Fruit fly (Drosophila melanogaster): ENCODE measurements around the gene Tbc1d15-17.
A peak's percentile ranks its signal among the peaks of the same experiment; 100 is the strongest.

Gene Tbc1d15-17

dm6 chr2L:160581-161452 is 46.2 kb upstream of the Tbc1d15-17 start:
- peak; percentile 22 for TF ChIP-seq CG2120 (GFP tag; optimal IDR thresholded peaks at IDR 0.05)
- no peak for TF ChIP-seq D19B (GFP tag; optimal IDR thresholded peaks at IDR 0.05)
- peak; percentile 85 for TF ChIP-seq CG6254 (GFP tag; optimal IDR thresholded peaks at IDR 0.05)
- TF ChIP-seq Dek (tag; optimal IDR thresholded peaks at IDR 0.05), result no peak
- no peak for TF ChIP-seq zfh2 (GFP tag; optimal IDR thresholded peaks at IDR 0.05)
- peak; percentile 6 for TF ChIP-seq nmo (GFP tag; optimal IDR thresholded peaks at IDR 0.05)
- peak; percentile 97 for TF ChIP-seq sd (tag; optimal IDR thresholded peaks at IDR 0.05)
- peak; percentile 11 for TF ChIP-seq CG10979 (tag; optimal IDR thresholded peaks at IDR 0.05)
- TF ChIP-seq disco-r (GFP tag; optimal IDR thresholded peaks at IDR 0.05), result peak; percentile 40
- TF ChIP-seq CG13775 (GFP tag; optimal IDR thresholded peaks at IDR 0.05), result no peak
- peak; percentile 88 for TF ChIP-seq corto (GFP tag; optimal IDR thresholded peaks at IDR 0.05)
- TF ChIP-seq lola (GFP tag; optimal IDR thresholded peaks at IDR 0.05), result peak in 1 of 3 experiments; percentile 18
- TF ChIP-seq Nf-YB (GFP tag; optimal IDR thresholded peaks at IDR 0.05), result peak; percentile 59
- TF ChIP-seq Hey (tag; optimal IDR thresholded peaks at IDR 0.05), result peak; percentile 43
- TF ChIP-seq Stat92E (GFP tag; optimal IDR thresholded peaks at IDR 0.05), result peak in 1 of 3 experiments; percentile 65
- TF ChIP-seq caup (GFP tag; optimal IDR thresholded peaks at IDR 0.05; ENCODE audit: severe bottlenecking), result peak; percentile 48
- peak; percentile 100 for TF ChIP-seq sqz (GFP tag; optimal IDR thresholded peaks at IDR 0.05)
- peak in 1 of 2 experiments; percentile 3 for TF ChIP-seq crp (GFP tag; optimal IDR thresholded peaks at IDR 0.05)
- TF ChIP-seq Dfd (GFP tag; optimal IDR thresholded peaks at IDR 0.05), result no peak
- peak; percentile 5 for TF ChIP-seq gsb-n (tag; optimal IDR thresholded peaks at IDR 0.05)
- peak; percentile 21 for TF ChIP-seq dm (GFP tag; optimal IDR thresholded peaks at IDR 0.05)
- peak; percentile 36 for TF ChIP-seq CG12391 (tag; optimal IDR thresholded peaks at IDR 0.05)
- peak; percentile 23 for TF ChIP-seq lilli (GFP tag; optimal IDR thresholded peaks at IDR 0.05)
- TF ChIP-seq CG34422 (GFP tag; IDR thresholded peaks at IDR 0.05), result no peak
- TF ChIP-seq CG10431 (GFP tag; optimal IDR thresholded peaks at IDR 0.05), result peak; percentile 50
- peak; percentile 57 for TF ChIP-seq gcm2 (GFP tag; optimal IDR thresholded peaks at IDR 0.05)
- peak; percentile 79 for TF ChIP-seq Jarid2 (GFP tag; optimal IDR thresholded peaks at IDR 0.05)
- TF ChIP-seq Chrac-16 (GFP tag; optimal IDR thresholded peaks at IDR 0.05), result no peak
- peak; percentile 43 for TF ChIP-seq CG17829 (tag; optimal IDR thresholded peaks at IDR 0.05)
- peak; percentile 55 for TF ChIP-seq psq (GFP tag; optimal IDR thresholded peaks at IDR 0.05)
- TF ChIP-seq Fer1 (GFP tag; optimal IDR thresholded peaks at IDR 0.05), result peak; percentile 49
- TF ChIP-seq ERR (GFP tag; optimal IDR thresholded peaks at IDR 0.05), result peak; percentile 22
- TF ChIP-seq lbe (GFP tag; optimal IDR thresholded peaks at IDR 0.05), result peak; percentile 89
- TF ChIP-seq chm (GFP tag; IDR thresholded peaks at IDR 0.05), result no peak
- TF ChIP-seq CG3407 (GFP tag; optimal IDR thresholded peaks at IDR 0.05), result peak; percentile 99
- TF ChIP-seq Ada2b (GFP tag; IDR thresholded peaks at IDR 0.05), result no peak
- TF ChIP-seq CG5245 (GFP tag; optimal IDR thresholded peaks at IDR 0.05), result no peak
- TF ChIP-seq CG8478 (optimal IDR thresholded peaks at IDR 0.05), result peak; percentile 55
- TF ChIP-seq CG17359 (tag; optimal IDR thresholded peaks at IDR 0.05), result peak; percentile 91
- peak; percentile 6 for TF ChIP-seq gem (tag; optimal IDR thresholded peaks at IDR 0.05)
- TF ChIP-seq CG6765 (GFP tag; optimal IDR thresholded peaks at IDR 0.05), result peak; percentile 15
- peak; percentile 100 for TF ChIP-seq kni (GFP tag; optimal IDR thresholded peaks at IDR 0.05)
- peak; percentile 17 for TF ChIP-seq CG9817 (tag; optimal IDR thresholded peaks at IDR 0.05)
- TF ChIP-seq scrt (GFP tag; optimal IDR thresholded peaks at IDR 0.05), result peak; percentile 62
- no peak for TF ChIP-seq CG1529 (GFP tag; optimal IDR thresholded peaks at IDR 0.05)
- TF ChIP-seq Hand (GFP tag; optimal IDR thresholded peaks at IDR 0.05), result peak; percentile 28
- peak; percentile 13 for TF ChIP-seq CG12659 (GFP tag; optimal IDR thresholded peaks at IDR 0.05)
